Worm (Caenorhabditis elegans) whole organism, L3 larva: ENCODE results near the gene K03H1.11.

Experiments used
- ceh-16 ChIP-seq: sonication (generic microtip); optimal IDR thresholded peaks from 2 replicates; lab custom pipeline; 2017; ENCODE audit warnings: missing biosample characterization, missing genetic modification characterization
- ceh-9 ChIP-seq: sonication (generic microtip); optimal IDR thresholded peaks from 2 replicates; lab custom pipeline; 2018; ENCODE audit warnings: missing biosample characterization, missing genetic modification characterization
- egl-27 ChIP-seq: sonication (generic microtip); optimal IDR thresholded peaks from 4 replicates; lab custom pipeline; 2017; ENCODE audit warnings: missing biosample characterization, missing genetic modification reagents, missing genetic modification characterization
- elt-1 ChIP-seq: fragments of 150-350 bp; optimal IDR thresholded peaks from 2 replicates; lab custom pipeline; 2014; ENCODE audit warnings: missing biosample characterization, missing genetic modification characterization
- elt-2 ChIP-seq: sonication (generic microtip); optimal IDR thresholded peaks from 2 replicates; lab custom pipeline; 2016; ENCODE audit warnings: missing genetic modification reagents, mild to moderate bottlenecking, missing genetic modification characterization, missing compliant biosample characterization
- nhr-11 ChIP-seq: fragments of 150-350 bp; optimal IDR thresholded peaks from 2 replicates; lab custom pipeline; 2014; ENCODE audit warnings: missing biosample characterization, missing genetic modification characterization
- nhr-77 ChIP-seq: fragments of 150-350 bp; optimal IDR thresholded peaks from 2 replicates; lab custom pipeline; 2014; ENCODE audit warnings: missing biosample characterization, missing genetic modification characterization
- skn-1 ChIP-seq: fragments of 150-350 bp; optimal IDR thresholded peaks from 2 replicates; lab custom pipeline; 2014; ENCODE audit warnings: missing biosample characterization, missing genetic modification characterization
- zag-1 ChIP-seq: fragments of 150-350 bp; optimal IDR thresholded peaks from 2 replicates; lab custom pipeline; 2014; ENCODE audit warnings: missing biosample characterization, missing genetic modification characterization

DNA sequence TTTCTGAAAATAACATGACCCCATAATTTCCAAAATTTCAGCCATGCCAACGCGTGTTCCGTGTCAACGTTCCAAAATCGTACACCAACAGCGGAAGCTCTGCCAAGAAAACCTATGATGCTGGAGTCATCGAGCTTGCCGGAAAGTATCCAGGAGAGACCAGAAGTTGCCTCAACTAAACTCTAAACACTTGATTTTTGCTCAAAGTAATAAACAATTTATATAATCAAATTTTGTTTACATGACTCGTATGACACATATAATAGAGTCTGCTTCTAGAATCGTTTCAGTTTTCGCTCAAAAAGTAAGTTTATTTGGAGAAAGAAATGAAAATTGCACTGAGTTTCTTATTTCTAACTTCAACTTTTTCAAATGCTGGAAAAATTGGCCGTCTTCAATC, 23.0 kb downstream of the K03H1.11 start, which contains the start of gene ttr-1:
- TF ChIP-seq elt-1 (tag; lab: Kevin White, UChicago): no peak
- no peak for TF ChIP-seq zag-1 (tag; lab: Kevin White, UChicago)
- no peak for TF ChIP-seq ceh-9 (tag; lab: Kevin White, UChicago)
- no peak for TF ChIP-seq skn-1 (tag; lab: Kevin White, UChicago)
- TF ChIP-seq elt-2: no peak
- no peak for TF ChIP-seq nhr-11 (tag; lab: Kevin White, UChicago)
- no peak for TF ChIP-seq ceh-16 (tag; lab: Kevin White, UChicago)
- no peak for TF ChIP-seq egl-27 (tag; lab: Kevin White, UChicago)
- no peak for TF ChIP-seq nhr-77
